Worm (Caenorhabditis elegans) whole organism, L4/young adult: ENCODE results near the gene lem-2.
A peak's percentile ranks its signal among the peaks of the same experiment; 100 is the strongest.

Experiments
- W03F9.2 ChIP-seq: fragments of 150-350 bp; optimal IDR thresholded peaks from 2 replicates; lab custom pipeline; 2014; ENCODE audit warnings: missing biosample characterization, missing genetic modification characterization
- him-1 ChIP-seq: sonication (generic microtip); optimal IDR thresholded peaks from 2 replicates; lab custom pipeline; 2016; ENCODE audit warnings: missing genotype, missing genetic modification reagents, missing genetic modification characterization, missing compliant biosample characterization

ce11 chrII:14032705-14033104 lies 30.5 kb upstream of the lem-2 start:
- TF ChIP-seq W03F9.2 (tag; lab: Kevin White, UChicago) (no peak), him-1 (tag; lab: Kevin White, UChicago) (peak; percentile 75)
